Worm (Caenorhabditis elegans) whole organism, young adult: ENCODE results near the gene tbc-3.

Experiments
- B0261.1 ChIP-seq: sonication (generic microtip); optimal IDR thresholded peaks from 2 replicates; lab custom pipeline; 2016; ENCODE audit warnings: mild to moderate bottlenecking, missing genetic modification characterization, moderate library complexity, missing compliant biosample characterization
- hlh-26 ChIP-seq: fragments of 200-800 bp; sonication (Bioruptor generic); conservative IDR thresholded peaks from 2 replicates; pipeline ENCODE4 v1.3.6; 2022; ENCODE audit warnings: missing genetic modification reagents, missing genetic modification characterization, missing compliant biosample characterization
- madf-10 ChIP-seq: sonication (generic microtip); optimal IDR thresholded peaks from 2 replicates; lab custom pipeline; 2016; ENCODE audit warnings: mild to moderate bottlenecking, missing genetic modification characterization, missing compliant biosample characterization
- madf-3 ChIP-seq: fragments of 200-800 bp; sonication (Bioruptor generic); IDR thresholded peaks from 2 replicates; pipeline ENCODE4 v1.3.6; 2022; ENCODE audit warnings: missing genetic modification reagents, missing genetic modification characterization, missing compliant biosample characterization
- nfya-1 ChIP-seq: sonication (generic microtip); optimal IDR thresholded peaks from 2 replicates; lab custom pipeline; 2017; ENCODE audit warnings: antibody characterized with exemption, missing compliant biosample characterization, missing genetic modification characterization, borderline replicate concordance; ENCODE audit not compliant: insufficient read depth
- nfya-2 ChIP-seq: fragments of 200-800 bp; sonication (Bioruptor generic); IDR thresholded peaks from 2 replicates; pipeline ENCODE4 v1.3.6; 2022; ENCODE audit warnings: missing genetic modification reagents, missing genetic modification characterization, missing compliant biosample characterization
- nhr-179 ChIP-seq: sonication (generic microtip); optimal IDR thresholded peaks from 2 replicates; lab custom pipeline; 2016; ENCODE audit warnings: mild to moderate bottlenecking, missing genetic modification characterization, missing compliant biosample characterization
- nhr-90 ChIP-seq: sonication (generic microtip); optimal IDR thresholded peaks from 2 replicates; lab custom pipeline; 2016; ENCODE audit warnings: missing genotype, mild to moderate bottlenecking, missing genetic modification characterization, missing compliant biosample characterization
- pha-4 ChIP-seq: fragments of 150-350 bp; sonication (generic microtip); optimal IDR thresholded peaks from 2 replicates; lab custom pipeline; 2014; ENCODE audit warnings: missing biosample characterization, missing genetic modification reagents, missing genetic modification characterization
- snpc-4 ChIP-seq, 5 experiments: fragments of 150-350 bp in 1 of 5; sonication (generic microtip) in 4 of 5; optimal IDR thresholded peaks; 2 replicates each; lab custom pipeline; 2014 to 2018; ENCODE audit warnings: missing genetic modification characterization in 5 of 5, missing biosample characterization in 3 of 5, antibody characterized with exemption in 2 of 5, mild to moderate bottlenecking in 2 of 5, missing compliant biosample characterization in 2 of 5, missing genotype in 2 of 5, moderate library complexity in 2 of 5, missing genetic modification reagents in 1 of 5
- tlf-1 ChIP-seq: fragments of 200-800 bp; sonication (Bioruptor generic); optimal IDR thresholded peaks from 2 replicates; lab custom pipeline; 2018; ENCODE audit warnings: mild to moderate bottlenecking, missing genetic modification characterization, missing compliant biosample characterization
- unc-62 ChIP-seq: fragments of 150-350 bp; optimal IDR thresholded peaks from 2 replicates; lab custom pipeline; 2014; ENCODE audit warnings: missing biosample characterization, missing genetic modification reagents, missing genetic modification characterization
- ztf-18 ChIP-seq: sonication (generic microtip); optimal IDR thresholded peaks from 2 replicates; lab custom pipeline; 2016; ENCODE audit warnings: missing genotype, mild to moderate bottlenecking, missing genetic modification characterization, missing compliant biosample characterization
- ztf-25 ChIP-seq: fragments of 200-800 bp; sonication (Bioruptor generic); IDR thresholded peaks from 2 replicates; pipeline ENCODE4 v1.3.6; 2022; ENCODE audit warnings: missing genetic modification reagents, missing genetic modification characterization, missing compliant biosample characterization

DNA sequence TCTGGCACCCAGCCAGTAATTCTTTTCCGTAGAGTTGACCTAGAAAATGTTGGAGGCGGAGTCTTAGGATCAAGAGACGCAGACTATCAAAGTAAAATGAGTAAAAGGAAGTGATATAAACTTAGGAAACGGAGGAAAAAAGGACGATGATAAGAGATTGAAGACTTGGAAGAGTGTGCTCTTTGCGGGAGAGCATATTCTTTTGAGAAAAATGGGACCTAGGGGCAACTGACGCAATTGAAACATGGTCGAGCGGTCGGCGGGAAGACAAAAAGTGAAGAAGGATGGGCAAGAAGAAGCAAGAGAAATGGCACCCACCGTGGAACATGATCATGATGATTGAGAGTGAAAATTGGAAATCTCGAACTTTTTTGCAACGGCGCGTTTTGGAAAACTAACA, 49.2 kb downstream of the tbc-3 start:
- TF ChIP-seq snpc-4 (GFP tag; optimal IDR thresholded peaks at IDR 0.05; lab: Kevin White, UChicago) (no peak), snpc-4 (tag; optimal IDR thresholded peaks at IDR 0.05; lab: Kevin White, UChicago) (no peak), madf-3 (GFP tag; lab: Robert Waterston, UW) (no peak), nhr-90 (tag; lab: Kevin White, UChicago) (no peak), unc-62 (GFP tag; lab: Kevin White, UChicago) (no peak), nfya-1 (tag; lab: Kevin White, UChicago) (no peak), B0261.1 (tag; lab: Kevin White, UChicago) (no peak), hlh-26 (GFP tag; lab: Robert Waterston, UW) (no peak), madf-10 (tag; lab: Kevin White, UChicago) (no peak), ztf-25 (no peak), nfya-2 (no peak), ztf-18 (tag; lab: Kevin White, UChicago) (no peak), nhr-179 (no peak), pha-4 (tag; lab: Kevin White, UChicago) (no peak), tlf-1 (GFP tag; lab: Kevin White, UChicago) (no peak)
